Fruit fly (Drosophila melanogaster) whole organism, embryonic: ENCODE measurements around the gene CG8851.

ENCODE experiments used
- ATbp ChIP-seq: fragments of 200-800 bp; sonication (Bioruptor generic); optimal IDR thresholded peaks from 2 replicates; lab custom pipeline; 2017; ENCODE audit warnings: missing biosample characterization, mild to moderate bottlenecking, missing genetic modification characterization, missing genetic modification reagents
- CG10209 ChIP-seq: fragments of 200-800 bp; sonication (Bioruptor generic); optimal IDR thresholded peaks from 3 replicates; lab custom pipeline; 2017; ENCODE audit warnings: missing biosample characterization, mild to moderate bottlenecking, missing genetic modification characterization, missing genetic modification reagents
- CG10565 ChIP-seq: fragments of 200-800 bp; sonication (Bioruptor generic); optimal IDR thresholded peaks from 3 replicates; lab custom pipeline; 2016; ENCODE audit warnings: missing biosample characterization, mild to moderate bottlenecking, missing genetic modification characterization
- CG12104 ChIP-seq: fragments of 200-800 bp; sonication (Bioruptor generic); optimal IDR thresholded peaks from 3 replicates; lab custom pipeline; 2016; ENCODE audit warnings: missing biosample characterization, missing genetic modification characterization
- CG12155 ChIP-seq: fragments of 200-800 bp; sonication (Bioruptor generic); optimal IDR thresholded peaks from 3 replicates; lab custom pipeline; 2016; ENCODE audit warnings: missing biosample characterization, missing genetic modification characterization
- CG12659 ChIP-seq: fragments of 200-800 bp; sonication (Bioruptor generic); optimal IDR thresholded peaks from 3 replicates; lab custom pipeline; 2017; ENCODE audit warnings: mild to moderate bottlenecking, missing biosample characterization, missing genetic modification reagents, missing genetic modification characterization
- CG15011 ChIP-seq: fragments of 200-800 bp; sonication (Bioruptor generic); optimal IDR thresholded peaks from 3 replicates; lab custom pipeline; 2018; ENCODE audit warnings: missing biosample characterization, mild to moderate bottlenecking, missing genetic modification characterization
- CG1529 ChIP-seq: fragments of 200-800 bp; sonication (Bioruptor generic); optimal IDR thresholded peaks from 3 replicates; lab custom pipeline; 2018; ENCODE audit warnings: missing biosample characterization, missing genetic modification characterization
- CG1602 ChIP-seq: fragments of 200-800 bp; sonication (Bioruptor generic); optimal IDR thresholded peaks from 3 replicates; lab custom pipeline; 2016; ENCODE audit warnings: missing biosample characterization, missing genetic modification characterization
- CG16779 ChIP-seq: fragments of 200-800 bp; sonication (Bioruptor generic); IDR thresholded peaks from 2 replicates; pipeline ENCODE4 v1.3.6; 2022; ENCODE audit warnings: missing biosample characterization, missing genetic modification characterization
- CG17328 ChIP-seq: fragments of 200-800 bp; sonication (Bioruptor generic); IDR thresholded peaks from 2 replicates; pipeline ENCODE4 v1.3.6; 2022; ENCODE audit warnings: missing biosample characterization, missing genetic modification characterization
- CG17359 ChIP-seq: fragments of 200-800 bp; sonication (Bioruptor generic); optimal IDR thresholded peaks from 3 replicates; lab custom pipeline; 2018; ENCODE audit warnings: missing biosample characterization, mild to moderate bottlenecking, missing genetic modification characterization, moderate library complexity
- CG2875 ChIP-seq: fragments of 200-800 bp; sonication (Bioruptor generic); optimal IDR thresholded peaks from 2 replicates; lab custom pipeline; 2017; ENCODE audit warnings: missing biosample characterization, mild to moderate bottlenecking, missing genetic modification characterization, missing genetic modification reagents
- CG31388 ChIP-seq: fragments of 200-800 bp; sonication (Bioruptor generic); optimal IDR thresholded peaks from 2 replicates; lab custom pipeline; 2016; ENCODE audit warnings: missing biosample characterization, missing genetic modification characterization
- CG33213 ChIP-seq: fragments of 200-800 bp; sonication (Bioruptor generic); optimal IDR thresholded peaks from 3 replicates; lab custom pipeline; 2016; ENCODE audit warnings: missing biosample characterization, missing genetic modification characterization
- CG3847 ChIP-seq: fragments of 200-800 bp; sonication (Bioruptor generic); IDR thresholded peaks from 2 replicates; pipeline ENCODE4 v1.3.6; 2022; ENCODE audit warnings: missing biosample characterization, missing genetic modification characterization
- CG4404 ChIP-seq: fragments of 200-800 bp; sonication (Bioruptor generic); IDR thresholded peaks from 2 replicates; pipeline ENCODE4 v1.3.6; 2022; ENCODE audit warnings: missing biosample characterization, missing genetic modification characterization
- CG4617 ChIP-seq: fragments of 200-800 bp; sonication (Bioruptor generic); optimal IDR thresholded peaks from 3 replicates; lab custom pipeline; 2016; ENCODE audit warnings: missing biosample characterization, missing genetic modification characterization, borderline replicate concordance
- CG6813 ChIP-seq: fragments of 200-800 bp; sonication (Bioruptor generic); optimal IDR thresholded peaks from 2 replicates; lab custom pipeline; 2017; ENCODE audit warnings: missing biosample characterization, missing genetic modification characterization, mild to moderate bottlenecking, moderate library complexity, missing genetic modification reagents
- CG8944 ChIP-seq: fragments of 200-800 bp; sonication (Bioruptor generic); optimal IDR thresholded peaks from 3 replicates; lab custom pipeline; 2016; ENCODE audit warnings: missing biosample characterization, missing genetic modification characterization
- Chrac-16 ChIP-seq: fragments of 200-800 bp; sonication (Bioruptor generic); optimal IDR thresholded peaks from 3 replicates; lab custom pipeline; 2016; ENCODE audit warnings: missing biosample characterization, missing genetic modification characterization
- Dbx ChIP-seq: fragments of 200-800 bp; sonication (Bioruptor generic); IDR thresholded peaks from 3 replicates; pipeline ENCODE4 v1.3.6; 2022; ENCODE audit warnings: missing biosample characterization, missing genetic modification characterization
- Dfd ChIP-seq, 2 experiments: fragments of >200 bp; optimal IDR thresholded peaks; 2 replicates each; lab custom pipeline; 2017; ENCODE audit warnings: missing biosample characterization in 2 of 2, missing genetic modification characterization in 2 of 2
- Dip2 ChIP-seq: fragments of 200-800 bp; sonication (Bioruptor generic); IDR thresholded peaks from 2 replicates; pipeline ENCODE4 v1.3.6; 2022; ENCODE audit warnings: missing biosample characterization, missing genetic modification characterization
- Dip3 ChIP-seq: fragments of 200-800 bp; sonication (Bioruptor generic); optimal IDR thresholded peaks from 3 replicates; lab custom pipeline; 2016; ENCODE audit warnings: missing biosample characterization, missing genetic modification characterization
- Fer1 ChIP-seq: fragments of 200-800 bp; sonication (Bioruptor generic); optimal IDR thresholded peaks from 2 replicates; lab custom pipeline; 2017; ENCODE audit warnings: missing biosample characterization, mild to moderate bottlenecking, missing genetic modification characterization
- Fer2 ChIP-seq: fragments of 200-800 bp; sonication (Bioruptor generic); optimal IDR thresholded peaks from 2 replicates; lab custom pipeline; 2018; ENCODE audit warnings: missing biosample characterization, mild to moderate bottlenecking, missing genetic modification characterization, moderate library complexity
- Gsc ChIP-seq: fragments of 200-800 bp; sonication (Bioruptor generic); IDR thresholded peaks from 2 replicates; pipeline ENCODE4 v1.3.6; 2022; ENCODE audit warnings: missing biosample characterization, missing genetic modification characterization
- Gug ChIP-seq: fragments of 200-800 bp; sonication (Bioruptor generic); IDR thresholded peaks from 4 replicates; pipeline ENCODE4 v1.3.6; 2022; ENCODE audit warnings: missing biosample characterization, missing genetic modification characterization
- HHEX ChIP-seq: fragments of 200-800 bp; sonication (Bioruptor generic); optimal IDR thresholded peaks from 3 replicates; lab custom pipeline; 2017; ENCODE audit warnings: missing biosample characterization, mild to moderate bottlenecking, missing genetic modification characterization, missing genetic modification reagents
- HmgD ChIP-seq: fragments of 200-800 bp; sonication (Bioruptor generic); optimal IDR thresholded peaks from 3 replicates; lab custom pipeline; 2016; ENCODE audit warnings: missing biosample characterization, missing genetic modification characterization
- Hr39 ChIP-seq: fragments of >200 bp; optimal IDR thresholded peaks from 2 replicates; lab custom pipeline; 2017
- MBD-R2 ChIP-seq: fragments of 200-800 bp; sonication (Bioruptor generic); IDR thresholded peaks from 2 replicates; pipeline ENCODE4 v1.3.6; 2022; ENCODE audit warnings: missing biosample characterization, missing genetic modification characterization
- MESR4 ChIP-seq: fragments of 200-800 bp; sonication (Bioruptor generic); optimal IDR thresholded peaks from 2 replicates; lab custom pipeline; 2018; ENCODE audit warnings: missing biosample characterization, mild to moderate bottlenecking, missing genetic modification characterization, moderate library complexity
- Meics ChIP-seq: fragments of 200-800 bp; sonication (Bioruptor generic); optimal IDR thresholded peaks from 2 replicates; lab custom pipeline; 2017; ENCODE audit warnings: missing biosample characterization, mild to moderate bottlenecking, missing genetic modification characterization
- Nf-YB ChIP-seq: fragments of 200-800 bp; sonication (Bioruptor generic); optimal IDR thresholded peaks from 3 replicates; lab custom pipeline; 2019; ENCODE audit warnings: missing biosample characterization, mild to moderate bottlenecking, missing genetic modification characterization, moderate library complexity
- Oaz ChIP-seq: fragments of 200-800 bp; sonication (Bioruptor generic); IDR thresholded peaks from 2 replicates; pipeline ENCODE4 v1.3.6; 2022; ENCODE audit warnings: missing biosample characterization, missing genetic modification characterization
- Rx ChIP-seq: fragments of 200-800 bp; sonication (Bioruptor generic); IDR thresholded peaks from 2 replicates; pipeline ENCODE4 v1.3.6; 2022; ENCODE audit warnings: missing biosample characterization, missing genetic modification characterization
- Spps ChIP-seq: fragments of 200-800 bp; sonication (Bioruptor generic); optimal IDR thresholded peaks from 2 replicates; lab custom pipeline; 2018; ENCODE audit warnings: missing biosample characterization, mild to moderate bottlenecking, missing genetic modification characterization
- bigmax ChIP-seq: fragments of 200-800 bp; sonication (Bioruptor generic); optimal IDR thresholded peaks from 2 replicates; lab custom pipeline; 2018; ENCODE audit warnings: missing biosample characterization, mild to moderate bottlenecking, missing genetic modification characterization
- bowl ChIP-seq: fragments of 200-800 bp; sonication (Bioruptor generic); IDR thresholded peaks from 2 replicates; pipeline ENCODE4 v1.3.6; 2022; ENCODE audit warnings: missing biosample characterization, missing genetic modification characterization
- da ChIP-seq: fragments of 200-800 bp; sonication (Bioruptor generic); optimal IDR thresholded peaks from 2 replicates; lab custom pipeline; 2016; ENCODE audit warnings: missing biosample characterization, missing genetic modification characterization
- dmrt99B ChIP-seq: fragments of 200-800 bp; sonication (Bioruptor generic); optimal IDR thresholded peaks from 2 replicates; lab custom pipeline; 2018; ENCODE audit warnings: missing biosample characterization, mild to moderate bottlenecking, missing genetic modification characterization, moderate library complexity
- her ChIP-seq: fragments of 200-800 bp; sonication (Bioruptor generic); optimal IDR thresholded peaks from 2 replicates; lab custom pipeline; 2016; ENCODE audit warnings: missing biosample characterization, missing genetic modification characterization
- otp ChIP-seq: fragments of 200-800 bp; sonication (Bioruptor generic); IDR thresholded peaks from 3 replicates; pipeline ENCODE4, ENCODE4 v1.3.6; 2022; ENCODE audit warnings: missing biosample characterization, missing genetic modification characterization
- peb ChIP-seq: fragments of 200-800 bp; sonication (Bioruptor generic); IDR thresholded peaks from 2 replicates; pipeline ENCODE4 v1.3.6; 2022; ENCODE audit warnings: missing biosample characterization, missing genetic modification characterization
- pros ChIP-seq: fragments of 200-800 bp; sonication (Bioruptor generic); optimal IDR thresholded peaks from 3 replicates; lab custom pipeline; 2019; ENCODE audit warnings: missing biosample characterization, mild to moderate bottlenecking, missing genetic modification characterization, moderate library complexity
- sens-2 ChIP-seq: fragments of 200-800 bp; sonication (Bioruptor generic); IDR thresholded peaks from 2 replicates; pipeline ENCODE4 v1.3.6; 2022; ENCODE audit warnings: missing biosample characterization, missing genetic modification characterization
- shn ChIP-seq: fragments of 200-800 bp; sonication (Bioruptor generic); optimal IDR thresholded peaks from 3 replicates; lab custom pipeline; 2016; ENCODE audit warnings: missing biosample characterization, missing genetic modification characterization
- tin ChIP-seq: fragments of 200-800 bp; sonication (Bioruptor generic); optimal IDR thresholded peaks from 3 replicates; lab custom pipeline; 2016; ENCODE audit warnings: missing biosample characterization, missing genetic modification characterization
- tio ChIP-seq: fragments of 200-800 bp; sonication (Bioruptor generic); optimal IDR thresholded peaks from 2 replicates; lab custom pipeline; 2017; ENCODE audit warnings: missing biosample characterization, missing genetic modification characterization, inconsistent platforms
- zfh2 ChIP-seq: fragments of 200-800 bp; sonication (Bioruptor generic); optimal IDR thresholded peaks from 2 replicates; lab custom pipeline; 2016; ENCODE audit warnings: missing biosample characterization, missing genetic modification characterization

The CG8851 gene

DNA sequence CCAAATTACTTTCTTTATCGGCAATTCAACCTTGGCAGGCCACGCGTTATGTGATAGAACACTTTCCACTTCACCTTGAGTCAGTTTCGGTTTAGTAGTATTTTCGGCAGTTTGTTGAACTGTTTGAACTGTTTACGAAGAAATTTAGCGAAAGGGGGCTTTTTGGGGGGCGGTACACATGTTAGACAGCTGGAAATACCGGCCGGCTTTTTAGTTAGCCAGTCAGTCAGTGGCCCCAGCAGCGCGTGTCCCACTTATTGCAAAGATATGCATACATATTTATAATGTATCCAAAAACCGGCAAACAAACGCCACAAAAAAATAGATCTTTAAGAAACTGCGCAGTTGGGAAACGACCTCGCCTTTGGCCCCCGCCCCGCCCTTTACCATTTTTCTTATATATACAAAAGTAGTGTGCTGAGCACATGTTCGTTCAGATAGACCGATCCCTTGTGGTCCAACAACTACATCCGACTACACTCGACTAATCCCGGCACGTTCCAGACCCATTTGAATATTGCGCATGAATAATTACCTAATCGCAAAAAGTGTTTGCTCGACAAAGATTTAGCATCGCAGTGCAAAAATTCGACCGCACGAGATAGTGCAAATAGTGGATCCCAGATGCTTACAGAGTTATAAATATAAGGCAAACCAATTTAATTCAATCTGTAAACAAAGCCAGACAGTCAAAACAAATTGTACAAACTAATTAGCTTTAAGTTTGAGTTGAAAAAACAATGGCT lies 39.6 kb upstream of the CG8851 start (continued):
- 0 out of 2 replicates have a peak, but pooled peaks have one; percentile 3 for TF ChIP-seq CG16779 (GFP tag; lab: Robert Waterston, UW)
- no peak for TF ChIP-seq CG33213
- no peak for TF ChIP-seq CG3847 (GFP tag; lab: Robert Waterston, UW)
- no peak for TF ChIP-seq Hr39 (lab: Kevin White, UChicago)
- TF ChIP-seq CG4404 (GFP tag; lab: Robert Waterston, UW), result no peak
- TF ChIP-seq Nf-YB (GFP tag; lab: Kevin White, UChicago), result no peak
- no peak for TF ChIP-seq da (GFP tag; lab: Kevin White, UChicago)
- TF ChIP-seq HmgD (GFP tag; lab: Kevin White, UChicago), result no peak
- TF ChIP-seq bowl, result no peak
- TF ChIP-seq CG10209 (GFP tag; lab: Kevin White, UChicago), result no peak
- no peak for TF ChIP-seq Chrac-16
- no peak for TF ChIP-seq peb
- no peak for TF ChIP-seq CG31388
- TF ChIP-seq sens-2 (GFP tag; lab: Robert Waterston, UW), result no peak
- no peak for TF ChIP-seq CG17328 (GFP tag; lab: Robert Waterston, UW)
- no peak for TF ChIP-seq CG6813
- TF ChIP-seq MESR4 (GFP tag; lab: Kevin White, UChicago), result no peak
- TF ChIP-seq otp (GFP tag; lab: Robert Waterston, UW), result no peak
- no peak for TF ChIP-seq bigmax (GFP tag; lab: Kevin White, UChicago)
- no peak for TF ChIP-seq ATbp (GFP tag; lab: Kevin White, UChicago)
- TF ChIP-seq Rx, result no peak
- TF ChIP-seq Fer1 (GFP tag; lab: Kevin White, UChicago), result no peak
- TF ChIP-seq HHEX (GFP tag; lab: Kevin White, UChicago), result no peak
- no peak for TF ChIP-seq CG4617
- TF ChIP-seq her (GFP tag; lab: Kevin White, UChicago), result no peak
- TF ChIP-seq CG2875 (GFP tag; lab: Kevin White, UChicago), result no peak
- TF ChIP-seq tio (GFP tag; lab: Kevin White, UChicago), result no peak
- TF ChIP-seq Dip2 (GFP tag; lab: Robert Waterston, UW), result no peak
- TF ChIP-seq MBD-R2 (GFP tag; lab: Robert Waterston, UW), result no peak; the same call in 1 of the 2 replicates
- TF ChIP-seq dmrt99B (tag; lab: Kevin White, UChicago), result no peak
- no peak for TF ChIP-seq CG15011
- TF ChIP-seq tin, result no peak
- no peak for TF ChIP-seq Dfd (GFP tag; optimal IDR thresholded peaks at IDR 0.05; lab: Kevin White, UChicago)
- no peak for TF ChIP-seq CG12155
- no peak for TF ChIP-seq Dbx
- TF ChIP-seq Fer2 (tag; lab: Kevin White, UChicago), result no peak
- no peak for TF ChIP-seq Meics (GFP tag; lab: Kevin White, UChicago)
- no peak for TF ChIP-seq CG1529 (GFP tag; lab: Kevin White, UChicago)
- no peak for TF ChIP-seq CG8944 (GFP tag; lab: Kevin White, UChicago)
- TF ChIP-seq CG12659 (GFP tag; lab: Kevin White, UChicago), result no peak
- TF ChIP-seq Gug (GFP tag; lab: Robert Waterston, UW), result no peak
- no peak for TF ChIP-seq Oaz (GFP tag; lab: Robert Waterston, UW)
- TF ChIP-seq zfh2 (GFP tag; lab: Kevin White, UChicago), result no peak
- no peak for TF ChIP-seq shn (GFP tag; lab: Kevin White, UChicago)
- TF ChIP-seq pros (GFP tag; lab: Kevin White, UChicago), result no peak
- no peak for TF ChIP-seq Dip3 (GFP tag; lab: Kevin White, UChicago)
- no peak for TF ChIP-seq CG17359 (tag; lab: Kevin White, UChicago)
- TF ChIP-seq CG1602 (GFP tag; lab: Kevin White, UChicago), result no peak
- TF ChIP-seq CG12104 (GFP tag; lab: Kevin White, UChicago), result no peak
- TF ChIP-seq Spps (tag; lab: Kevin White, UChicago), result no peak
- no peak for TF ChIP-seq CG10565 (GFP tag; lab: Kevin White, UChicago)
- no peak for TF ChIP-seq Gsc (GFP tag; lab: Robert Waterston, UW)
